Fruit fly (Drosophila melanogaster): ENCODE measurements around the gene ro.

Gene ro

dm6 chr3R:26866577-26867456 is 14.2 kb downstream of the ro start, which contains the start of the genes ball and His2Av (continued):
- TF ChIP-seq Blimp-1 (GFP tag; optimal IDR thresholded peaks at IDR 0.05) (peak; percentile 76), CG2129 (GFP tag; IDR thresholded peaks at IDR 0.05; ENCODE audit: partially characterized antibody) (peak; percentile 74), HmgD (GFP tag; optimal IDR thresholded peaks at IDR 0.05) (peak; percentile 65), CG4617 (GFP tag; optimal IDR thresholded peaks at IDR 0.05; ENCODE audit: borderline replicate concordance) (peak; percentile 79), CG42726 (GFP tag; IDR thresholded peaks at IDR 0.05; ENCODE audit: partially characterized antibody) (peak; percentile 95), Dp (GFP tag; optimal IDR thresholded peaks at IDR 0.05) (peak; percentile 67), trh (GFP tag; optimal IDR thresholded peaks at IDR 0.05) (peak; percentile 64), CG15073 (GFP tag; optimal IDR thresholded peaks at IDR 0.05) (peak; percentile 58), lbe (GFP tag; optimal IDR thresholded peaks at IDR 0.05) (peak; percentile 53), kni (GFP tag; optimal IDR thresholded peaks at IDR 0.05) (no peak), CG6654 (GFP tag; optimal IDR thresholded peaks at IDR 0.05) (peak; percentile 38), gfzf (GFP tag; optimal IDR thresholded peaks at IDR 0.05) (peak; percentile 48), CG17328 (GFP tag; IDR thresholded peaks at IDR 0.05) (peak; percentile 84), nerfin-1 (tag; optimal IDR thresholded peaks at IDR 0.05) (peak; percentile 84), cad (GFP tag; optimal IDR thresholded peaks at IDR 0.05) (no peak), CG13775 (GFP tag; optimal IDR thresholded peaks at IDR 0.05) (peak; percentile 85), CG43689 (GFP tag; IDR thresholded peaks at IDR 0.05) (peak; percentile 78), CG17802 (tag; optimal IDR thresholded peaks at IDR 0.05) (peak; percentile 57), Gug (GFP tag; IDR thresholded peaks at IDR 0.05) (peak; percentile 74), CG7928 (GFP tag; optimal IDR thresholded peaks at IDR 0.05) (peak; percentile 91), ap (GFP tag; IDR thresholded peaks at IDR 0.05) (peak; percentile 57; the same call in 1 of the 2 replicates), CG13894 (tag; optimal IDR thresholded peaks at IDR 0.05) (peak; percentile 82), Dip3 (GFP tag; optimal IDR thresholded peaks at IDR 0.05) (peak; percentile 87), ken (GFP tag; IDR thresholded peaks at IDR 0.05) (peak; percentile 76), Mrtf (GFP tag; IDR thresholded peaks at IDR 0.05) (peak; percentile 73; the same call in 1 of the 3 replicates), pb (GFP tag; optimal IDR thresholded peaks at IDR 0.05) (peak; percentile 57), pzg (GFP tag; optimal IDR thresholded peaks at IDR 0.05) (peak; percentile 94), CG12219 (GFP tag; optimal IDR thresholded peaks at IDR 0.05) (peak; percentile 63), CG7372 (GFP tag; IDR thresholded peaks at IDR 0.05) (peak; percentile 57; the same call in 1 of the 2 replicates), sd (tag; optimal IDR thresholded peaks at IDR 0.05) (peak; percentile 89), CG6254 (GFP tag; optimal IDR thresholded peaks at IDR 0.05) (peak; percentile 58), Neu2 (GFP tag; optimal IDR thresholded peaks at IDR 0.05; ENCODE audit: borderline replicate concordance) (peak; percentile 53), salm (tag; optimal IDR thresholded peaks at IDR 0.05) (peak; percentile 62), CG8765 (GFP tag; IDR thresholded peaks at IDR 0.05) (peak; percentile 78), Sin3A (optimal IDR thresholded peaks at IDR 0.05) (peak; percentile 81), croc (GFP tag; conservative IDR thresholded peaks at IDR 0.05) (peak; percentile 49; the same call in 2 of the 3 replicates), CG2889 (GFP tag; IDR thresholded peaks at IDR 0.05) (peak; percentile 82), Atf3 (GFP tag; optimal IDR thresholded peaks at IDR 0.05) (peak; percentile 73), inv (GFP tag; IDR thresholded peaks at IDR 0.05; ENCODE audit: partially characterized antibody) (peak; percentile 86), jing (GFP tag; optimal IDR thresholded peaks at IDR 0.05) (peak; percentile 38), CG10654 (GFP tag; optimal IDR thresholded peaks at IDR 0.05) (peak; percentile 79), Fer2 (tag; optimal IDR thresholded peaks at IDR 0.05) (peak; percentile 39), corto (GFP tag; optimal IDR thresholded peaks at IDR 0.05) (no peak), trem (tag; optimal IDR thresholded peaks at IDR 0.05) (peak; percentile 89), maf-S (GFP tag; optimal IDR thresholded peaks at IDR 0.05) (peak; percentile 84), seq (GFP tag; IDR thresholded peaks at IDR 0.05) (peak; percentile 74; the same call in 1 of the 2 replicates), CG2202 (tag; optimal IDR thresholded peaks at IDR 0.05) (peak; percentile 70), H2.0 (GFP tag; IDR thresholded peaks at IDR 0.05) (peak; percentile 83)

Measured in whole organism, embryonic.